Worm (Caenorhabditis elegans) whole organism, dauer: ENCODE measurements around the gene hil-1.

Source experiments
- unc-62 ChIP-seq: sonication (generic microtip); optimal IDR thresholded peaks from 2 replicates; lab custom pipeline; 2017; ENCODE audit warnings: missing biosample characterization, missing genetic modification reagents, missing genetic modification characterization

Gene hil-1

ce11 chrV:14948566-14948965 is 1.0 kb upstream of the hil-1 start:
- TF ChIP-seq unc-62 (GFP tag; lab: Kevin White, UChicago), result no peak

- TF ChIP-seq unc-62 (GFP tag; lab: Kevin White, UChicago), result no peak
These were observed 5.1 kb downstream of the hil-1 start, which contains the start of gene C30G7.5 for ce11 chrV:14954633-14955032. Gene C30G7.5, minus strand, starts transcription at chrV:14954733.

DNA sequence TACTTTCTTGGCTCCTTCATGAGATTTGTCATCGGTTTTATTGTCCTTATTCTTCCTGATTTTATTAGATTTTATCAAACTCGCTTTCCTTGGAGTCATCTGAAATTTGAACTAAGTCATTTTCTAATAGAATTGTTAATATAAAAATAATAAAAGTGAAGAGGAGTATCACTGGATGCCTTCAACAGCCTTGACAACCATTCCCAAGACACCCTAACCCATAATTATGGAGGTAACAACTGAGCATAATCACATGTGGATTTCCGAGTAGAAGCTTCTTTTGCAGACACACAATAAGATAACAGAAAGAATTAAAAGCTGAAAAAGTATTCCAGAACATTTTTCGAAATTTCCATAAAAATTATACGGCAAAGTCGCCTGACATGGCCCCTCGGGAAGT is 6.1 kb downstream of the hil-1 start, which contains the start of gene F02D8.9:
TSS of gene F02D8.9 (minus strand) at position 101 of the 400 bp plus-strand sequence.
- TF ChIP-seq unc-62 (GFP tag; lab: Kevin White, UChicago), result no peak

- TF ChIP-seq unc-62 (GFP tag; lab: Kevin White, UChicago), result no peak
These were observed 21.6 kb downstream of the hil-1 start, which contains the start of gene nlp-59 for ce11 chrV:14971136-14971535. Gene nlp-59, plus strand, starts transcription at chrV:14971436.

ce11 chrV:14978205-14978751 is 28.7 kb downstream of the hil-1 start, which contains the start of the genes grd-12 and F02D8.1:
Gene grd-12, plus strand, starts transcription at chrV:14978505.
Gene F02D8.1, minus strand, starts transcription at chrV:14978701.
- no peak for TF ChIP-seq unc-62 (GFP tag; lab: Kevin White, UChicago)

ce11 chrV:14979937-14980336 is 30.4 kb downstream of the hil-1 start, which contains the start of gene xbx-1:
Gene xbx-1, plus strand, starts transcription at chrV:14980237.
- TF ChIP-seq unc-62 (GFP tag; lab: Kevin White, UChicago), result no peak

ce11 chrV:14984593-14984992 is 35.0 kb downstream of the hil-1 start, which contains the start of gene F02D8.4:
Gene F02D8.4, plus strand, starts transcription at chrV:14984893.
- no peak for TF ChIP-seq unc-62 (GFP tag; lab: Kevin White, UChicago)

- TF ChIP-seq unc-62 (GFP tag; lab: Kevin White, UChicago), result no peak
These were observed 41.3 kb downstream of the hil-1 start, which contains the start of the genes cdt-2 and T01C3.2 for ce11 chrV:14990843-14991242. Gene cdt-2, minus strand, starts transcription at chrV:14991126. Gene T01C3.2, plus strand, starts transcription at chrV:14991168.

DNA sequence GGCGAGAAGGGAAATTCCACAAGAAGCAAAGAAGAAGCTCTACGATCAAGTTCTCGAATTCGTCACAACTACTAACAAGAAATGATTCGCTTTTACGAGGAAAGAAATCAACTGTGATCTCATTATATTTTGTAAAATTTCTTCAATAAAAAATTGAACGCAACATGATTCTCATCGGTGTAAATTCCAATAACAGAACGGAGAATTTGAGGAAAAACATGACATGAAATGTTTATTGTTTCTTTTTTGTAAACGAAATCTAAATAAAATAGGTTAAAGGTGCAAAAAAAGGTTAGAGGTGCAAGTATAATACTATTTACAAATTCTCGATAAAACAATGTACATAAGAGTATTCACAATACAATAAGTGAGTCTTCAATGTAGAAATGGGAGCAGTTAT is 41.9 kb downstream of the hil-1 start:
- no peak for TF ChIP-seq unc-62 (GFP tag; lab: Kevin White, UChicago)

DNA sequence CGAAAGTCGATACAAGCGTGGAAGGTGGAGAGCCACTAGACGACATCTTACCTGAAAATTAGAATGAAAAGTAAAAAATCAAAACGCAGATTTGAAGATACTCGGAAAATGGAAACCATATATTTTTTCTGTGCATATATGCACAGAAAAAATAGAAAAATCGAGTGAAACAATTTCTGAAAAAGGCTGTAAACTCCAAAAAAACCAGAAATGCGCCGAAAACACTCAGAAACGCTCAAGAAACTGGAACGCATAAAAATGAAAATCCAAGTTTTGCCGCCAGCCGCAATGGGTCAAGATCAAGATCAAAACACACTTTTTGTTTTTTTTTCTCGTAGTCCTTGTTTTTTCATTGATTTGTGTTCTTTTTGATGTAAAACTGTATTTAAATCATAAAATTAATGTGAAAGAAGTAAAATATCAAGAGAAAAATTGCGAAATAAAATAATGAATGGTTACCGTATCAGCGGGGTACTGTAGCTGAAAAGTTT is 43.1 kb downstream of the hil-1 start, which contains the start of gene T01C3.3:
TSS of gene T01C3.3 (minus strand) at position 51 of the 491 bp plus-strand sequence.
- TF ChIP-seq unc-62 (GFP tag; lab: Kevin White, UChicago), result no peak

DNA sequence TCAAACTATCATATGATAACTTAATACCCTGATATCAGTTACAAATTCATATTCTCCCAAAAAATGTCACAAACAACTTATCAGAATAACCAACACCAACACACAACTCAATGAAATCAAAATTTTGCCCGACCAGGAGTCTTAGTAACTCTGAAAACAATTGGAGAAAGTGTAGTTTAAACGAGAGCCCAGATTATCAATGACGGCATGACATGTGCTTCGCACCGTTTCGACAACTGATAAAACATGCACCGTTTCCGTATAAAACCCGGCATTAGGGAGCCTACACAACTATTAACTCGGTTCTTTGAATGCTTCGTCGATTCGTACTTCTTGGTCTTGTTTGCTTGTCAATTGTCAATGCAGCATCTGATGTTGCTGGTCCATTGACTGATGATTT is 44.0 kb downstream of the hil-1 start, which contains the start of gene fil-1:
TSS of gene fil-1 (plus strand) at position 219 of the 400 bp plus-strand sequence.
- TF ChIP-seq unc-62 (GFP tag; lab: Kevin White, UChicago), result no peak

- no peak for TF ChIP-seq unc-62 (GFP tag; lab: Kevin White, UChicago)
These were observed 46.7 kb downstream of the hil-1 start, which contains the start of gene irld-14 for ce11 chrV:14996236-14996635. Gene irld-14, plus strand, starts transcription at chrV:14996536.

- TF ChIP-seq unc-62 (GFP tag; lab: Kevin White, UChicago), result no peak
These were observed 50.0 kb downstream of the hil-1 start, which contains the start of gene T01C3.11 for ce11 chrV:14999485-15000023. Gene T01C3.11, plus strand, starts transcription at chrV:14999535.

- no peak for TF ChIP-seq unc-62 (GFP tag; lab: Kevin White, UChicago)
These were observed 50.6 kb downstream of the hil-1 start, which contains the start of gene rps-16 for ce11 chrV:15000055-15000704. Gene rps-16, minus strand, starts transcription at chrV:15000541.

- no peak for TF ChIP-seq unc-62 (GFP tag; lab: Kevin White, UChicago)
These were observed 52.0 kb downstream of the hil-1 start for ce11 chrV:15001536-15001935.
